Worm (Caenorhabditis elegans): Measurements from ENCODE around the gene C03B1.5.

C03B1.5 gene

DNA sequence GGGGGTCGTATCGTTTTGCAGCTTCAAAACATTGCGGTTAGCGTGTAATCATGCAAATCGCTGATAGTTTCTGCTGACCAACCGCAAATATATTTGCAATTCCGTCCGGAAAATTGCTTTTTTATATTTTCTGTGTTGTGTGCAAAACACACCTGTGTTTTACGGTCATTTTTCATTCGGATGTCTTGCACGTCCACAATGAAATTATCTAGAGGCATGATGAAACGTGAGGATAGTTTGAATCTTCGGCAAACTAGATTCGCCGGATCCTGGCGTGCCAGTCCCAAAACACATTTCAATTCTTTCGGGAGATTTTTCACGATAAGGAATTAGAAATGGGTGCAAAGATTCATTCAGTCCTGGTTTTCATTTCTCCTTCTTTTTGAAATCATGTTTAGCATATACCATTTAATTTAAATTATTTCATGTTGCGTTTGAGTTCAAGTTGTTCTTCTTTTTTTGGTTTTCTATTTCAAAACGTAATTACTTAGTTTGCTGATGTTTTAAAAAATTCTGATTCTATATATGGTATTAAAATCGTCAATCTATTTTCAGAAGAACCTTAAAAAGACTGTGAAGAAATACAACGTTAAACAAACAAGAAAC lies at the start of gene C03B1.5:
Gene C03B1.5 (plus strand): TSS at position 556 of the 606 bp plus-strand sequence.
- no peak for TF ChIP-seq lin-13 (tag; optimal IDR thresholded peaks at IDR 0.05)
- no peak for TF ChIP-seq sptf-1 (tag; optimal IDR thresholded peaks at IDR 0.05)
- no peak for TF ChIP-seq unc-120 (tag; optimal IDR thresholded peaks at IDR 0.05; ENCODE audit: poor library complexity, severe bottlenecking)
- no peak for TF ChIP-seq nhr-237 (tag; optimal IDR thresholded peaks at IDR 0.05)
- TF ChIP-seq sem-2 (GFP tag; optimal IDR thresholded peaks at IDR 0.05), result no peak
- no peak for TF ChIP-seq tbx-8 (GFP tag; optimal IDR thresholded peaks at IDR 0.05)
- no peak for TF ChIP-seq unc-39 (tag; optimal IDR thresholded peaks at IDR 0.05)
- TF ChIP-seq ceh-43 (GFP tag; optimal IDR thresholded peaks at IDR 0.05), result no peak
- no peak for TF ChIP-seq nhr-28 (tag; optimal IDR thresholded peaks at IDR 0.05)
- no peak for TF ChIP-seq mls-2 (tag; optimal IDR thresholded peaks at IDR 0.05)
- no peak for TF ChIP-seq drap-1 (GFP tag; optimal IDR thresholded peaks at IDR 0.05)
- no peak for TF ChIP-seq unc-62 (GFP tag; optimal IDR thresholded peaks at IDR 0.05)
- no peak for TF ChIP-seq nhr-12 (tag; optimal IDR thresholded peaks at IDR 0.05)

DNA sequence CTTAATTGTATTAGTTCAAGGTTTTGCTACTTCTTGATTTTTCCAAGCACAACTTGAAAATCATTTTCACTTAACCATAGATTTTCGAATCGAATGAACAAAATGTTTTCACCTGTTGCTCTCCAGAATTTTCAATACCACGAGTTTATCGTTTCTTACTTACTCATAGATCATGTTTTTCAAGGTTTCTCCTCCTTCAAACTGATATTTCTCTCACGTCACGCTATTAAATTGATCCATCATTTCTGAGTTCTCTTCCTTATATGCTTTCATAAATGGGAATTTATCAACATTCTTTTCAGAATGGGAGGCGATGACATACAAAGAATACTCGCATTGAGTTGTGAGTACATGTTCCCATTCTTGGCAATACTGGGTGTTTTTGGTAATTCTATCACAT lies 44.0 kb upstream of the C03B1.5 start, which contains the start of gene npr-38:
Gene npr-38 (plus strand): TSS at position 301 of the 400 bp plus-strand sequence.
- TF ChIP-seq lsy-2 (tag; optimal IDR thresholded peaks at IDR 0.05), result no peak
- no peak for TF ChIP-seq drap-1 (GFP tag; optimal IDR thresholded peaks at IDR 0.05)
- no peak for TF ChIP-seq blmp-1 (tag; optimal IDR thresholded peaks at IDR 0.05)
- no peak for TF ChIP-seq mep-1 (tag; optimal IDR thresholded peaks at IDR 0.05)
- no peak for TF ChIP-seq lin-32 (GFP tag; optimal IDR thresholded peaks at IDR 0.05)
- TF ChIP-seq ztf-11 (tag; optimal IDR thresholded peaks at IDR 0.05), result no peak
- TF ChIP-seq nhr-76 (tag; optimal IDR thresholded peaks at IDR 0.05), result no peak
- TF ChIP-seq cnd-1 (tag; optimal IDR thresholded peaks at IDR 0.05), result no peak
- no peak for TF ChIP-seq mab-5 (tag; optimal IDR thresholded peaks at IDR 0.05)
- TF ChIP-seq unc-39 (tag; optimal IDR thresholded peaks at IDR 0.05), result no peak
- TF ChIP-seq lin-13 (tag; optimal IDR thresholded peaks at IDR 0.05), result no peak
- TF ChIP-seq ceh-83 (GFP tag; optimal IDR thresholded peaks at IDR 0.05), result no peak
- no peak for TF ChIP-seq nhr-12 (tag; optimal IDR thresholded peaks at IDR 0.05)
- TF ChIP-seq ham-2 (GFP tag; optimal IDR thresholded peaks at IDR 0.05), result no peak

DNA sequence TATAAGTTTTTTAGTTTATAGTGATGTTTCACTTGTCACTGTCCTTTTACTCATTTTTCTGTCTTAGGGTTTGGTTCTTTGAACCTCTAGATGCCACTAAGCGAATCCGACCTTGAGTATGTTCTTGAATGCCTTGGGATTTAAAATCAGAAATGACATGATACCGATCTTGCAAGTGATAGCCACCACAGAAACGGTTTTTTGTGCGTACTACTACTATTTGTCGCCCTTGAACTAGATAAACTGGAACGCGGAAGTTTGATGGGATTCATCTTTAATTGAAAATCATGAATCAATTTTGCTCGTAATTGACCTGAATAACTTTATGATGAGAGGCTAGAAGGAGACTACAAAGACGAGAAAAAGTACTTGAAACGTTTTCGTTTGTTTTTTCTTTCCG lies 36.6 kb upstream of the C03B1.5 start:
- TF ChIP-seq ham-2 (GFP tag; optimal IDR thresholded peaks at IDR 0.05), result no peak
- no peak for TF ChIP-seq lin-13 (tag; optimal IDR thresholded peaks at IDR 0.05)
- no peak for TF ChIP-seq mep-1 (tag; optimal IDR thresholded peaks at IDR 0.05)
- no peak for TF ChIP-seq nhr-2 (tag; optimal IDR thresholded peaks at IDR 0.05)
- TF ChIP-seq tbx-8 (GFP tag; optimal IDR thresholded peaks at IDR 0.05), result no peak
- no peak for TF ChIP-seq mab-5 (tag; optimal IDR thresholded peaks at IDR 0.05)
- no peak for TF ChIP-seq nhr-12 (tag; optimal IDR thresholded peaks at IDR 0.05)
- TF ChIP-seq unc-120 (tag; optimal IDR thresholded peaks at IDR 0.05; ENCODE audit: poor library complexity, severe bottlenecking), result no peak
- TF ChIP-seq ceh-43 (GFP tag; optimal IDR thresholded peaks at IDR 0.05), result no peak
- TF ChIP-seq lin-32 (GFP tag; optimal IDR thresholded peaks at IDR 0.05), result no peak
- no peak for TF ChIP-seq hlh-1 (tag; optimal IDR thresholded peaks at IDR 0.05)
- TF ChIP-seq sptf-1 (tag; optimal IDR thresholded peaks at IDR 0.05), result no peak
- no peak for TF ChIP-seq ceh-39 (tag; optimal IDR thresholded peaks at IDR 0.05)
- no peak for TF ChIP-seq blmp-1 (tag; optimal IDR thresholded peaks at IDR 0.05)
- no peak for TF ChIP-seq bed-3 (GFP tag; optimal IDR thresholded peaks at IDR 0.05)
- no peak for TF ChIP-seq elt-1 (tag; optimal IDR thresholded peaks at IDR 0.05; ENCODE audit: borderline replicate concordance, insufficient read depth)
- TF ChIP-seq elt-3 (tag; optimal IDR thresholded peaks at IDR 0.05), result no peak
- no peak for TF ChIP-seq unc-39 (tag; optimal IDR thresholded peaks at IDR 0.05)
- no peak for TF ChIP-seq nhr-76 (tag; optimal IDR thresholded peaks at IDR 0.05)
- no peak for TF ChIP-seq cnd-1 (tag; optimal IDR thresholded peaks at IDR 0.05)

DNA sequence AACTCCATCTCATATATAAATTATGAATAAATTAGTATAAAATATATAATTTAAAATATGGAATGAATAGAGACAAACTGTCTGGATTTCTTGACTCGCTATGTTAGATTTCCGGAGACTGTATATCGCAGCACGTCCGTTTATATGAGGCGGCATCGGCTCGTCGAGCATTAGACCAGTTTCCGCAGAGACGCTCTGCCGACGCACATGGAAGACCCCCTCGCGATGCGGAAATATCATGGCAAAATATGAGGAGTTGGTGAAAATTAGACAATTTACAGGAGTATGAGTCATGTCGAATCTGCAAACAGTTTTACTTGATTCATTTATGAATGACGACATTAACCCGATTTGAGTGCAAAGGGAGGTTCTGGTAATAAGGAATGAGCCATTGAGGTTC lies 35.8 kb upstream of the C03B1.5 start, which contains the start of gene chtb-3:
Gene chtb-3 (minus strand): TSS at position 101 of the 400 bp plus-strand sequence.
- TF ChIP-seq flh-1 (GFP tag; optimal IDR thresholded peaks at IDR 0.05) (no peak), ceh-39 (tag; optimal IDR thresholded peaks at IDR 0.05) (no peak), tbx-8 (GFP tag; optimal IDR thresholded peaks at IDR 0.05) (no peak), unc-39 (tag; optimal IDR thresholded peaks at IDR 0.05) (no peak), lin-13 (tag; optimal IDR thresholded peaks at IDR 0.05) (no peak), blmp-1 (tag; optimal IDR thresholded peaks at IDR 0.05) (no peak), elt-3 (tag; optimal IDR thresholded peaks at IDR 0.05) (no peak), lsy-2 (tag; optimal IDR thresholded peaks at IDR 0.05) (no peak), elt-1 (tag; optimal IDR thresholded peaks at IDR 0.05; ENCODE audit: borderline replicate concordance, insufficient read depth) (no peak), ces-1 (GFP tag; optimal IDR thresholded peaks at IDR 0.05) (no peak)
